Worm (Caenorhabditis elegans) whole organism, L4/young adult: ENCODE measurements around the gene H40L08.9.

Experiments
- W03F9.2 ChIP-seq: fragments of 150-350 bp; optimal IDR thresholded peaks from 2 replicates; lab custom pipeline; 2014; ENCODE audit warnings: missing biosample characterization, missing genetic modification characterization
- him-1 ChIP-seq: sonication (generic microtip); optimal IDR thresholded peaks from 2 replicates; lab custom pipeline; 2016; ENCODE audit warnings: missing genotype, missing genetic modification reagents, missing genetic modification characterization, missing compliant biosample characterization

DNA sequence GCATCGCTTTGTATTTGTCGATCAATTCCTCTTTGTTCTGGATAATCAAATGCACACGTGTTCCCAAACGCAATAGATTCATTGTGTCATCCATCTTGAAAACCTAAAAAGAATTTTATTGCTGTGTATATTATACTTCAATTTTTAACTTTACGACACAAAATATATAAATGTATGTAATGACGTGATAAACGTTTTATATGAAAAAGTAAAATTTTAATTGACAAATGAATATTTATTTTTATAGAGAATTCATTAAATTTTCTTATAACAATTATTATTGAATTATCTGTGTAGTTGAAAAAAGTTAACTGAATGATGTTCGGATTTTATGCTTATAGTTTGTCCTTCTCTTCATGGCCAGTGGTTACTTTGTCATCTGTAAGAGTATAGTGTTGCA, 20.4 kb downstream of the H40L08.9 start, which contains the start of gene H03G16.7:
- TF ChIP-seq him-1 (tag; lab: Kevin White, UChicago) (no peak), W03F9.2 (tag; lab: Kevin White, UChicago) (no peak)
